Worm (Caenorhabditis elegans) whole organism, L1 larva: ENCODE data around the gene elo-8.

Experiments
- C04F5.9 ChIP-seq: sonication (generic microtip); optimal IDR thresholded peaks from 2 replicates; lab custom pipeline; 2016; ENCODE audit warnings: missing genetic modification characterization, missing compliant biosample characterization
- C16A3.4 ChIP-seq: fragments of 150-350 bp; optimal IDR thresholded peaks from 2 replicates; lab custom pipeline; 2014; ENCODE audit warnings: missing biosample characterization, missing genetic modification characterization
- C34B4.2 ChIP-seq: sonication (generic microtip); optimal IDR thresholded peaks from 2 replicates; lab custom pipeline; 2017; ENCODE audit warnings: mild to moderate bottlenecking, missing genetic modification characterization, missing compliant biosample characterization
- F16B12.6 ChIP-seq: fragments of 150-350 bp; optimal IDR thresholded peaks from 2 replicates; lab custom pipeline; 2014; ENCODE audit warnings: missing biosample characterization, missing genetic modification characterization
- alr-1 ChIP-seq: fragments of 200-800 bp; sonication (Bioruptor generic); optimal IDR thresholded peaks from 2 replicates; lab custom pipeline; 2018; ENCODE audit warnings: borderline replicate concordance, mild to moderate bottlenecking, missing genetic modification characterization, missing compliant biosample characterization
- aly-2 ChIP-seq: fragments of 150-350 bp; optimal IDR thresholded peaks from 2 replicates; lab custom pipeline; 2014; ENCODE audit warnings: missing biosample characterization, missing genetic modification characterization
- ama-1 ChIP-seq: fragments of 150-350 bp; optimal IDR thresholded peaks from 2 replicates; lab custom pipeline; 2014
- blmp-1 ChIP-seq: fragments of 150-350 bp; optimal IDR thresholded peaks from 2 replicates; lab custom pipeline; 2014; ENCODE audit warnings: missing biosample characterization, missing genetic modification characterization
- ceh-8 ChIP-seq: fragments of 200-800 bp; sonication (Bioruptor generic); optimal IDR thresholded peaks from 2 replicates; lab custom pipeline; 2018; ENCODE audit warnings: mild to moderate bottlenecking, missing genetic modification characterization, moderate library complexity, missing compliant biosample characterization
- ceh-90 ChIP-seq: sonication (generic microtip); optimal IDR thresholded peaks from 2 replicates; lab custom pipeline; 2016; ENCODE audit warnings: missing genetic modification characterization, missing compliant biosample characterization
- dpl-1 ChIP-seq, 3 experiments: fragments of 150-350 bp in 2 of 3; sonication (generic microtip) in 1 of 3; optimal IDR thresholded peaks; 2 replicates each; lab custom pipeline; 2014 to 2017; ENCODE audit warnings: missing biosample characterization in 3 of 3, missing genetic modification characterization in 3 of 3, missing genetic modification reagents in 3 of 3
- dsc-1 ChIP-seq: sonication (generic microtip); optimal IDR thresholded peaks from 2 replicates; lab custom pipeline; 2016; ENCODE audit warnings: mild to moderate bottlenecking, missing genetic modification characterization, missing compliant biosample characterization
- efl-1 ChIP-seq, 4 experiments: fragments of 150-350 bp; optimal IDR thresholded peaks in 3 of 4; peaks in 1 of 4; 1 replicate in 1 of 4; 2 replicates in 3 of 4; lab custom pipeline; 2014; ENCODE audit warnings: missing biosample characterization in 2 of 4, missing genetic modification characterization in 2 of 4, missing genetic modification reagents in 2 of 4
- egl-13 ChIP-seq: sonication (generic microtip); optimal IDR thresholded peaks from 2 replicates; lab custom pipeline; 2016; ENCODE audit warnings: missing genotype, missing genetic modification reagents, missing genetic modification characterization, missing compliant biosample characterization
- elt-2 ChIP-seq: sonication (generic microtip); optimal IDR thresholded peaks from 2 replicates; lab custom pipeline; 2016; ENCODE audit warnings: missing genetic modification characterization, mild to moderate bottlenecking, inconsistent platforms, missing compliant biosample characterization, missing genetic modification reagents
- fkh-10 ChIP-seq: sonication (generic microtip); optimal IDR thresholded peaks from 2 replicates; lab custom pipeline; 2017; ENCODE audit warnings: missing biosample characterization, missing genetic modification reagents, missing genetic modification characterization
- fos-1 ChIP-seq: fragments of 150-350 bp; optimal IDR thresholded peaks from 2 replicates; lab custom pipeline; 2014; ENCODE audit warnings: missing biosample characterization, missing genetic modification characterization
- grh-1 ChIP-seq: fragments of 200-800 bp; sonication (Bioruptor generic); IDR thresholded peaks from 2 replicates; pipeline ENCODE4 v1.3.6; 2022; ENCODE audit warnings: missing genetic modification reagents, missing genetic modification characterization, missing compliant biosample characterization
- hpl-2 ChIP-seq: fragments of 150-350 bp; optimal IDR thresholded peaks from 2 replicates; lab custom pipeline; 2014; ENCODE audit warnings: missing biosample characterization, missing genetic modification reagents, missing genetic modification characterization
- jun-1 ChIP-seq: fragments of 150-350 bp; optimal IDR thresholded peaks from 2 replicates; lab custom pipeline; 2014; ENCODE audit warnings: missing biosample characterization, missing genetic modification reagents, missing genetic modification characterization
- lin-14 ChIP-seq: fragments of 200-800 bp; sonication (Bioruptor generic); optimal IDR thresholded peaks from 2 replicates; lab custom pipeline; 2018; ENCODE audit warnings: mild to moderate bottlenecking, missing genetic modification characterization, moderate library complexity, missing compliant biosample characterization
- lin-15B ChIP-seq: fragments of 150-350 bp; sonication (generic microtip); optimal IDR thresholded peaks from 3 replicates; lab custom pipeline; 2014; ENCODE audit warnings: missing biosample characterization, missing genetic modification characterization
- lin-35 ChIP-seq, 2 experiments: fragments of 150-350 bp; optimal IDR thresholded peaks; 2 replicates each; lab custom pipeline; 2014; ENCODE audit warnings: missing biosample characterization in 2 of 2, missing genetic modification characterization in 2 of 2, missing genetic modification reagents in 2 of 2
- mab-9 ChIP-seq: fragments of 200-800 bp; sonication (Bioruptor generic); IDR thresholded peaks from 2 replicates; pipeline ENCODE4 v1.3.6; 2022; ENCODE audit warnings: missing genetic modification reagents, missing genetic modification characterization, missing compliant biosample characterization
- mdl-1 ChIP-seq, 2 experiments: fragments of 150-350 bp; optimal IDR thresholded peaks; 2 replicates each; lab custom pipeline; 2014 to 2017; ENCODE audit warnings: missing biosample characterization in 2 of 2, missing genetic modification characterization in 2 of 2, inconsistent platforms in 1 of 2
- mef-2 ChIP-seq: fragments of 150-350 bp; optimal IDR thresholded peaks from 2 replicates; lab custom pipeline; 2014; ENCODE audit warnings: missing biosample characterization, missing genetic modification characterization
- mep-1 ChIP-seq: fragments of 150-350 bp; optimal IDR thresholded peaks from 2 replicates; lab custom pipeline; 2014; ENCODE audit warnings: missing biosample characterization, missing genetic modification characterization
- nhr-19 ChIP-seq: fragments of 200-800 bp; sonication (Bioruptor generic); conservative IDR thresholded peaks from 2 replicates; pipeline ENCODE4 v1.3.6; 2022; ENCODE audit warnings: missing genetic modification characterization, missing compliant biosample characterization
- nhr-20 ChIP-seq: sonication (generic microtip); optimal IDR thresholded peaks from 2 replicates; lab custom pipeline; 2016; ENCODE audit warnings: mild to moderate bottlenecking, missing genetic modification characterization, missing compliant biosample characterization
- nhr-28 ChIP-seq: fragments of 150-350 bp; optimal IDR thresholded peaks from 2 replicates; lab custom pipeline; 2014; ENCODE audit warnings: missing biosample characterization, missing genetic modification characterization
- nhr-47 ChIP-seq: sonication (generic microtip); optimal IDR thresholded peaks from 2 replicates; lab custom pipeline; 2016; ENCODE audit warnings: mild to moderate bottlenecking, missing genetic modification characterization, moderate library complexity, missing compliant biosample characterization
- nhr-76 ChIP-seq: sonication (generic microtip); optimal IDR thresholded peaks from 2 replicates; lab custom pipeline; 2017; ENCODE audit warnings: missing biosample characterization, missing genetic modification characterization
- nhr-77 ChIP-seq: fragments of 150-350 bp; optimal IDR thresholded peaks from 2 replicates; lab custom pipeline; 2014; ENCODE audit warnings: missing biosample characterization, missing genetic modification characterization
- nhr-90 ChIP-seq: sonication (generic microtip); optimal IDR thresholded peaks from 2 replicates; lab custom pipeline; 2016; ENCODE audit warnings: mild to moderate bottlenecking, missing genetic modification characterization, missing compliant biosample characterization; ENCODE audit not compliant: poor library complexity
- pag-3 ChIP-seq: sonication (generic microtip); optimal IDR thresholded peaks from 2 replicates; lab custom pipeline; 2017; ENCODE audit warnings: missing genetic modification characterization, mild to moderate bottlenecking, missing compliant biosample characterization, antibody characterized with exemption, borderline replicate concordance; ENCODE audit not compliant: insufficient read depth
- pax-3 ChIP-seq: fragments of 200-800 bp; sonication (Bioruptor generic); optimal IDR thresholded peaks from 2 replicates; lab custom pipeline; 2018; ENCODE audit warnings: mild to moderate bottlenecking, missing genetic modification characterization, moderate library complexity, missing compliant biosample characterization
- rnt-1 ChIP-seq: sonication (generic microtip); optimal IDR thresholded peaks from 2 replicates; lab custom pipeline; 2016; ENCODE audit warnings: mild to moderate bottlenecking, missing genetic modification characterization, moderate library complexity, missing compliant biosample characterization
- snu-23 ChIP-seq: sonication (generic microtip); optimal IDR thresholded peaks from 2 replicates; lab custom pipeline; 2016; ENCODE audit warnings: missing genetic modification characterization, missing compliant biosample characterization
- sox-4 ChIP-seq: sonication (generic microtip); optimal IDR thresholded peaks from 2 replicates; lab custom pipeline; 2016; ENCODE audit warnings: missing genetic modification characterization, missing compliant biosample characterization
- tlp-1 ChIP-seq: fragments of 150-350 bp; optimal IDR thresholded peaks from 2 replicates; lab custom pipeline; 2014; ENCODE audit warnings: missing biosample characterization, missing genetic modification characterization
- unc-62 ChIP-seq: fragments of 150-350 bp; optimal IDR thresholded peaks from 2 replicates; lab custom pipeline; 2014; ENCODE audit warnings: missing biosample characterization, missing genetic modification reagents, missing genetic modification characterization
- unc-86 ChIP-seq: sonication (generic microtip); optimal IDR thresholded peaks from 2 replicates; lab custom pipeline; 2016; ENCODE audit warnings: missing genetic modification characterization, missing compliant biosample characterization
- zag-1 ChIP-seq: fragments of 150-350 bp; optimal IDR thresholded peaks from 2 replicates; lab custom pipeline; 2014; ENCODE audit warnings: missing biosample characterization, missing genetic modification characterization
- ztf-11 ChIP-seq, 2 experiments: sonication (generic microtip); optimal IDR thresholded peaks; 2 replicates each; lab custom pipeline; 2016 to 2017; ENCODE audit warnings: missing genetic modification characterization in 2 of 2, missing biosample characterization in 1 of 2, missing compliant biosample characterization in 1 of 2

The elo-8 gene

ce11 chrIII:11269206-11269605 lies 37.3 kb upstream of the elo-8 start:
- TF ChIP-seq blmp-1 (tag; lab: Kevin White, UChicago) (no peak), elt-2 (tag; lab: Kevin White, UChicago) (peak; percentile 6), tlp-1 (tag; lab: Kevin White, UChicago) (no peak), efl-1 (optimal IDR thresholded peaks at IDR 0.05; lab: Kevin White, UChicago) (no peak), efl-1 (GFP tag; optimal IDR thresholded peaks at IDR 0.05 in 1 of 2; lab: Kevin White, UChicago) (peak in 1 of 2 experiments; percentile 36), mdl-1 (tag; optimal IDR thresholded peaks at IDR 0.05; lab: Kevin White, UChicago) (no peak)

ce11 chrIII:11268532-11268931 lies 36.7 kb upstream of the elo-8 start:
- TF ChIP-seq ceh-90 (tag; lab: Kevin White, UChicago) (no peak), efl-1 (optimal IDR thresholded peaks at IDR 0.05; lab: Kevin White, UChicago) (no peak), efl-1 (GFP tag; optimal IDR thresholded peaks at IDR 0.05 in 1 of 2; lab: Kevin White, UChicago) (peak in 1 of 2 experiments; percentile 24)

ce11 chrIII:11267372-11267771 lies 35.5 kb upstream of the elo-8 start:
- TF ChIP-seq efl-1 (optimal IDR thresholded peaks at IDR 0.05; lab: Kevin White, UChicago): no peak
- peak in 1 of 2 experiments; percentile 43 for TF ChIP-seq efl-1 (GFP tag; optimal IDR thresholded peaks at IDR 0.05 in 1 of 2; lab: Kevin White, UChicago)
- TF ChIP-seq elt-2 (tag; lab: Kevin White, UChicago): peak; percentile 48
- no peak for TF ChIP-seq lin-14 (GFP tag; lab: Kevin White, UChicago)
- TF ChIP-seq lin-35 (GFP tag; optimal IDR thresholded peaks at IDR 0.05; lab: Kevin White, UChicago): peak in 1 of 2 experiments; percentile 4
- TF ChIP-seq nhr-20 (tag; lab: Kevin White, UChicago): peak; percentile 26
- TF ChIP-seq blmp-1 (tag; lab: Kevin White, UChicago): peak; percentile 52

DNA sequence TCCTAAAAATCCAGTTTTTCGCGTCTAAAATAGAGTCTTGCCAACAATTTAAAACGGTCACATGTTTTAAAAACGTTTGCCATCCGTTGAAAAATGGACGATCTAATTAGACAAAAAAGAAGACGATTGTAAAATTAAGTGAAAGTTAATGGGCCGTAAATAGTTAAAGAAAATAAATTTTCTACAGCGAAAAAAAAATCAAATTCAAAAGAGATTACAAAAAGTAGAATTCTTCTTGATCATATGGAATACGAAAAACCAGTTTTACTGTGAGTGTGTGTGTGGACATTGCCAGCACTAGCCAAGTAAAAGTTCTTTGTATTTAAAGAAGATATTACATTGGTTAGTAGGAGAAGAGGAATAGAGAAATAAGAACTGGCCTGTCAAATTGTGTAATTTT lies 30.2 kb upstream of the elo-8 start:
- TF ChIP-seq fkh-10 (no peak), pag-3 (tag; lab: Kevin White, UChicago) (peak; percentile 45), zag-1 (no peak), nhr-47 (tag; lab: Kevin White, UChicago) (no peak), tlp-1 (tag; lab: Kevin White, UChicago) (no peak), unc-62 (GFP tag; lab: Kevin White, UChicago) (no peak), mef-2 (tag; lab: Kevin White, UChicago) (no peak), dsc-1 (no peak), C04F5.9 (no peak), alr-1 (no peak), unc-86 (no peak), F16B12.6 (tag; lab: Kevin White, UChicago) (no peak), nhr-76 (tag; lab: Kevin White, UChicago) (no peak), sox-4 (no peak), nhr-19 (GFP tag; lab: Robert Waterston, UW) (no peak), mab-9 (no peak), C34B4.2 (tag; lab: Kevin White, UChicago) (no peak), nhr-77 (no peak), grh-1 (GFP tag; lab: Robert Waterston, UW) (peak; percentile 75), nhr-28 (tag; lab: Kevin White, UChicago) (no peak), C16A3.4 (tag; lab: Kevin White, UChicago) (no peak), ztf-11 (tag; optimal IDR thresholded peaks at IDR 0.05; lab: Kevin White, UChicago) (no peak), ama-1 (lab: Kevin White, UChicago) (no peak), dpl-1 (GFP tag; optimal IDR thresholded peaks at IDR 0.05; lab: Kevin White, UChicago) (no peak), elt-2 (tag; lab: Kevin White, UChicago) (no peak), nhr-90 (tag; lab: Kevin White, UChicago) (no peak), pax-3 (tag; lab: Kevin White, UChicago) (no peak), snu-23 (GFP tag; lab: Kevin White, UChicago) (peak; percentile 61), egl-13 (no peak), lin-35 (GFP tag; optimal IDR thresholded peaks at IDR 0.05; lab: Kevin White, UChicago) (no peak), fos-1 (tag; lab: Kevin White, UChicago) (no peak), jun-1 (no peak), rnt-1 (tag; lab: Kevin White, UChicago) (no peak), blmp-1 (tag; lab: Kevin White, UChicago) (peak; percentile 69), aly-2 (no peak), ceh-8 (GFP tag; lab: Kevin White, UChicago) (no peak), ceh-90 (tag; lab: Kevin White, UChicago) (no peak), mep-1 (tag; lab: Kevin White, UChicago) (peak; percentile 45), hpl-2 (no peak), lin-15B (no peak)
